Worm (Caenorhabditis elegans) whole organism, L2 larva: ENCODE measurements around the gene F58H1.8.

ENCODE experiments used
- aly-2 ChIP-seq: fragments of 150-350 bp; optimal IDR thresholded peaks from 2 replicates; lab custom pipeline; 2014; ENCODE audit warnings: missing biosample characterization, missing genetic modification characterization
- blmp-1 ChIP-seq: sonication (generic microtip); optimal IDR thresholded peaks from 2 replicates; lab custom pipeline; 2017; ENCODE audit warnings: missing genetic modification characterization, mild to moderate bottlenecking, missing compliant biosample characterization, antibody characterized with exemption, moderate library complexity; ENCODE audit not compliant: insufficient read depth
- elt-3 ChIP-seq: sonication (generic microtip); optimal IDR thresholded peaks from 2 replicates; lab custom pipeline; 2017; ENCODE audit warnings: missing biosample characterization, missing genetic modification characterization
- lin-11 ChIP-seq: fragments of 150-350 bp; sonication (generic microtip); optimal IDR thresholded peaks from 2 replicates; lab custom pipeline; 2014; ENCODE audit warnings: missing biosample characterization, missing genetic modification characterization, inconsistent platforms, mixed read lengths
- nhr-11 ChIP-seq: fragments of 150-350 bp; optimal IDR thresholded peaks from 2 replicates; lab custom pipeline; 2014; ENCODE audit warnings: missing biosample characterization, missing genetic modification characterization
- nhr-12 ChIP-seq: fragments of 150-350 bp; optimal IDR thresholded peaks from 2 replicates; lab custom pipeline; 2014; ENCODE audit warnings: missing biosample characterization, missing genetic modification characterization
- nhr-237 ChIP-seq: fragments of 150-350 bp; optimal IDR thresholded peaks from 2 replicates; lab custom pipeline; 2014; ENCODE audit warnings: missing biosample characterization, missing genetic modification characterization
- peb-1 ChIP-seq: fragments of 150-350 bp; optimal IDR thresholded peaks from 2 replicates; lab custom pipeline; 2014; ENCODE audit warnings: missing biosample characterization, missing genetic modification characterization
- skn-1 ChIP-seq: sonication (generic microtip); optimal IDR thresholded peaks from 2 replicates; lab custom pipeline; 2017; ENCODE audit warnings: missing biosample characterization, missing genetic modification characterization
- snpc-4 ChIP-seq: fragments of 150-350 bp; optimal IDR thresholded peaks from 2 replicates; lab custom pipeline; 2014; ENCODE audit warnings: missing biosample characterization, missing genetic modification characterization
- unc-39 ChIP-seq: fragments of 150-350 bp; optimal IDR thresholded peaks from 2 replicates; lab custom pipeline; 2014; ENCODE audit warnings: missing biosample characterization, missing genetic modification characterization

ce11 chrV:11887988-11888499 is 46.9 kb upstream of the F58H1.8 start, which contains the start of gene adh-1:
- TF ChIP-seq unc-39 (tag; lab: Kevin White, UChicago) (no peak), aly-2 (tag; lab: Kevin White, UChicago) (no peak), lin-11 (tag; lab: Kevin White, UChicago) (no peak), blmp-1 (peak; percentile 73), nhr-11 (tag; lab: Kevin White, UChicago) (no peak), nhr-237 (tag; lab: Kevin White, UChicago) (no peak), nhr-12 (no peak), elt-3 (tag; lab: Kevin White, UChicago) (no peak), peb-1 (tag; lab: Kevin White, UChicago) (no peak), snpc-4 (tag; lab: Kevin White, UChicago) (peak; percentile 27), skn-1 (no peak)
